Fruit fly (Drosophila melanogaster) whole organism, embryonic: ENCODE data around the gene dsd.
A peak's percentile ranks its signal among the peaks of the same experiment; 100 is the strongest.

ENCODE experiments used
- Blimp-1 ChIP-seq: fragments of 200-800 bp; sonication (Bioruptor generic); optimal IDR thresholded peaks from 3 replicates; lab custom pipeline; 2018; ENCODE audit warnings: missing biosample characterization, missing genetic modification characterization, mild to moderate bottlenecking, moderate library complexity, missing genetic modification reagents
- CG10147 ChIP-seq: fragments of 200-800 bp; sonication (Bioruptor generic); optimal IDR thresholded peaks from 2 replicates; lab custom pipeline; 2019; ENCODE audit warnings: missing biosample characterization, mild to moderate bottlenecking, missing genetic modification characterization, moderate library complexity
- CG10267 ChIP-seq: fragments of 200-800 bp; sonication (Bioruptor generic); optimal IDR thresholded peaks from 2 replicates; lab custom pipeline; 2018; ENCODE audit warnings: missing biosample characterization, mild to moderate bottlenecking, missing genetic modification characterization, moderate library complexity
- CG10366 ChIP-seq: fragments of 200-800 bp; sonication (Bioruptor generic); IDR thresholded peaks from 2 replicates; pipeline ENCODE4 v1.3.6; 2022; ENCODE audit warnings: missing biosample characterization, missing genetic modification characterization
- CG10979 ChIP-seq: fragments of 200-800 bp; sonication (Bioruptor generic); optimal IDR thresholded peaks from 2 replicates; lab custom pipeline; 2018; ENCODE audit warnings: missing biosample characterization, mild to moderate bottlenecking, missing genetic modification characterization, moderate library complexity
- CG12219 ChIP-seq: fragments of 200-800 bp; sonication (Bioruptor generic); optimal IDR thresholded peaks from 3 replicates; lab custom pipeline; 2018; ENCODE audit warnings: missing biosample characterization, mild to moderate bottlenecking, missing genetic modification characterization
- CG14441 ChIP-seq: fragments of 200-800 bp; sonication (Bioruptor generic); IDR thresholded peaks from 2 replicates; pipeline ENCODE4 v1.3.6; 2022; ENCODE audit warnings: missing biosample characterization, missing genetic modification characterization
- CG16813 ChIP-seq: fragments of 200-800 bp; sonication (Bioruptor generic); IDR thresholded peaks from 3 replicates; pipeline ENCODE4 v1.3.6; 2022; ENCODE audit warnings: missing biosample characterization, missing genetic modification characterization; ENCODE audit not compliant: partially characterized antibody
- CG18262 ChIP-seq: fragments of 200-800 bp; optimal IDR thresholded peaks from 3 replicates; lab custom pipeline; 2019; ENCODE audit warnings: missing biosample characterization, mild to moderate bottlenecking, missing genetic modification characterization, moderate library complexity
- CG31224 ChIP-seq: fragments of 200-800 bp; sonication (Bioruptor generic); IDR thresholded peaks from 2 replicates; pipeline ENCODE4 v1.3.6; 2022; ENCODE audit warnings: missing biosample characterization, missing genetic modification characterization
- CG31388 ChIP-seq: fragments of 200-800 bp; sonication (Bioruptor generic); optimal IDR thresholded peaks from 2 replicates; lab custom pipeline; 2016; ENCODE audit warnings: missing biosample characterization, missing genetic modification characterization
- CG4282 ChIP-seq: fragments of 200-800 bp; sonication (Bioruptor generic); optimal IDR thresholded peaks from 2 replicates; lab custom pipeline; 2016; ENCODE audit warnings: missing biosample characterization, missing genetic modification characterization
- CG4360 ChIP-seq: fragments of 200-800 bp; sonication (Bioruptor generic); IDR thresholded peaks from 2 replicates; pipeline ENCODE4 v1.3.6; 2022; ENCODE audit warnings: missing biosample characterization, missing genetic modification characterization
- CG43689 ChIP-seq: fragments of 200-800 bp; sonication (Bioruptor generic); IDR thresholded peaks from 2 replicates; pipeline ENCODE4 v1.3.6; 2022; ENCODE audit warnings: missing biosample characterization, missing genetic modification characterization
- CG6654 ChIP-seq: fragments of 200-800 bp; sonication (Bioruptor generic); optimal IDR thresholded peaks from 2 replicates; lab custom pipeline; 2017; ENCODE audit warnings: missing biosample characterization, mild to moderate bottlenecking, missing genetic modification characterization
- CrebB ChIP-seq: fragments of 200-800 bp; sonication (Bioruptor generic); optimal IDR thresholded peaks from 3 replicates; lab custom pipeline; 2018; ENCODE audit warnings: missing biosample characterization, mild to moderate bottlenecking, missing genetic modification characterization
- Eip74EF ChIP-seq, 2 experiments: fragments of 200-800 bp in 1 of 2; fragments of >200 bp in 1 of 2; sonication (Bioruptor generic) in 1 of 2; optimal IDR thresholded peaks; 2 replicates each; lab custom pipeline; 2017 to 2019; ENCODE audit warnings: missing biosample characterization in 2 of 2, missing genetic modification characterization in 2 of 2, mild to moderate bottlenecking in 1 of 2, moderate library complexity in 1 of 2
- HLHmδ ChIP-seq: fragments of 200-800 bp; sonication (Bioruptor generic); optimal IDR thresholded peaks from 2 replicates; lab custom pipeline; 2018; ENCODE audit warnings: missing biosample characterization, mild to moderate bottlenecking, missing genetic modification characterization, moderate library complexity
- Hr78 ChIP-seq, 2 experiments: fragments of 200-800 bp in 1 of 2; fragments of >200 bp in 1 of 2; sonication (Bioruptor generic) in 1 of 2; optimal IDR thresholded peaks; 2 replicates each; lab custom pipeline; 2017 to 2019; ENCODE audit warnings: missing biosample characterization in 2 of 2, missing genetic modification characterization in 2 of 2, mild to moderate bottlenecking in 1 of 2, moderate library complexity in 1 of 2
- Kr ChIP-seq: fragments of 200-800 bp; sonication (Bioruptor generic); optimal IDR thresholded peaks from 2 replicates; lab custom pipeline; 2017; ENCODE audit warnings: missing biosample characterization, mild to moderate bottlenecking, missing genetic modification characterization
- Oaz ChIP-seq: fragments of 200-800 bp; sonication (Bioruptor generic); IDR thresholded peaks from 2 replicates; pipeline ENCODE4 v1.3.6; 2022; ENCODE audit warnings: missing biosample characterization, missing genetic modification characterization
- Opbp ChIP-seq: fragments of 200-800 bp; sonication (Bioruptor generic); IDR thresholded peaks from 3 replicates; pipeline ENCODE4 v1.3.6; 2022; ENCODE audit warnings: missing biosample characterization, missing genetic modification characterization; ENCODE audit not compliant: partially characterized antibody
- Pdp1 ChIP-seq, 2 experiments: fragments of 200-800 bp; sonication (Bioruptor generic); optimal IDR thresholded peaks; 3 replicates each; lab custom pipeline; 2016; ENCODE audit warnings: missing biosample characterization in 2 of 2, missing genetic modification characterization in 2 of 2, mild to moderate bottlenecking in 1 of 2, moderate library complexity in 1 of 2
- Side ChIP-seq: fragments of 200-800 bp; sonication (Bioruptor generic); optimal IDR thresholded peaks from 2 replicates; lab custom pipeline; 2016; ENCODE audit warnings: missing biosample characterization, missing genetic modification characterization
- Sry-δ ChIP-seq: fragments of 200-800 bp; sonication (Bioruptor generic); optimal IDR thresholded peaks from 2 replicates; lab custom pipeline; 2016; ENCODE audit warnings: missing biosample characterization, missing genetic modification characterization
- Trl ChIP-seq, 3 experiments: fragments of >200 bp in 2 of 3; fragments of 200-800 bp in 1 of 3; sonication (Bioruptor generic) in 1 of 3; optimal IDR thresholded peaks; 2 replicates in 1 of 3; 3 replicates in 2 of 3; lab custom pipeline; 2016 to 2017; ENCODE audit warnings: missing biosample characterization in 1 of 3, missing genetic modification characterization in 1 of 3
- bsh ChIP-seq, 2 experiments: fragments of 200-800 bp; sonication (Bioruptor generic); optimal IDR thresholded peaks; 2 replicates each; lab custom pipeline; 2017 to 2018; ENCODE audit warnings: mild to moderate bottlenecking in 2 of 2, missing biosample characterization in 2 of 2, missing genetic modification characterization in 2 of 2, moderate library complexity in 1 of 2
- crc ChIP-seq: fragments of 200-800 bp; sonication (Bioruptor generic); optimal IDR thresholded peaks from 2 replicates; lab custom pipeline; 2016; ENCODE audit warnings: missing biosample characterization, missing genetic modification characterization
- crol ChIP-seq: fragments of 200-800 bp; sonication (Bioruptor generic); IDR thresholded peaks from 2 replicates; pipeline ENCODE4 v1.3.6; 2022; ENCODE audit warnings: missing biosample characterization, missing genetic modification characterization
- emc ChIP-seq: fragments of 200-800 bp; sonication (Bioruptor generic); optimal IDR thresholded peaks from 2 replicates; lab custom pipeline; 2016; ENCODE audit warnings: missing biosample characterization, missing genetic modification characterization
- en ChIP-seq: fragments of 200-800 bp; sonication (Bioruptor generic); optimal IDR thresholded peaks from 2 replicates; lab custom pipeline; 2016; ENCODE audit warnings: missing biosample characterization, missing genetic modification characterization
- esg ChIP-seq: fragments of 200-800 bp; sonication (Bioruptor generic); conservative IDR thresholded peaks from 2 replicates; pipeline ENCODE4 v1.3.6; 2022; ENCODE audit warnings: missing biosample characterization, missing genetic modification characterization
- hb ChIP-seq: fragments of 200-800 bp; sonication (Bioruptor generic); IDR thresholded peaks from 3 replicates; pipeline ENCODE4 v1.3.6; 2022; ENCODE audit warnings: missing biosample characterization, missing genetic modification characterization; ENCODE audit not compliant: partially characterized antibody
- hbn ChIP-seq: fragments of 200-800 bp; sonication (Bioruptor generic); IDR thresholded peaks from 2 replicates; pipeline ENCODE4 v1.3.6; 2022; ENCODE audit warnings: missing biosample characterization, missing genetic modification characterization; ENCODE audit not compliant: partially characterized antibody
- inv ChIP-seq: fragments of 200-800 bp; sonication (Bioruptor generic); IDR thresholded peaks from 2 replicates; pipeline ENCODE4 v1.3.6; 2022; ENCODE audit warnings: missing biosample characterization, missing genetic modification characterization; ENCODE audit not compliant: partially characterized antibody
- jigr1 ChIP-seq: fragments of 200-800 bp; sonication (Bioruptor generic); IDR thresholded peaks from 3 replicates; pipeline ENCODE4 v1.3.6; 2022; ENCODE audit warnings: missing biosample characterization, missing genetic modification characterization
- jumu ChIP-seq: fragments of 200-800 bp; sonication (Bioruptor generic); optimal IDR thresholded peaks from 3 replicates; lab custom pipeline; 2016; ENCODE audit warnings: missing biosample characterization, missing genetic modification characterization
- lilli ChIP-seq: fragments of 200-800 bp; sonication (Bioruptor generic); optimal IDR thresholded peaks from 3 replicates; lab custom pipeline; 2016; ENCODE audit warnings: missing biosample characterization, missing genetic modification characterization
- nerfin-1 ChIP-seq: fragments of 200-800 bp; sonication (Bioruptor generic); optimal IDR thresholded peaks from 3 replicates; lab custom pipeline; 2019; ENCODE audit warnings: missing biosample characterization, mild to moderate bottlenecking, missing genetic modification characterization, moderate library complexity
- oc ChIP-seq: fragments of 200-800 bp; sonication (Bioruptor generic); optimal IDR thresholded peaks from 2 replicates; lab custom pipeline; 2018; ENCODE audit warnings: missing biosample characterization, mild to moderate bottlenecking, missing genetic modification characterization, moderate library complexity
- pita ChIP-seq: fragments of 200-800 bp; sonication (Bioruptor generic); optimal IDR thresholded peaks from 2 replicates; lab custom pipeline; 2017; ENCODE audit warnings: missing biosample characterization, mild to moderate bottlenecking, missing genetic modification characterization
- rib ChIP-seq: fragments of 200-800 bp; sonication (Bioruptor generic); IDR thresholded peaks from 2 replicates; pipeline ENCODE4 v1.3.6; 2022; ENCODE audit warnings: missing biosample characterization, missing genetic modification characterization
- sob ChIP-seq: fragments of 200-800 bp; sonication (Bioruptor generic); IDR thresholded peaks from 2 replicates; pipeline ENCODE4 v1.3.6; 2022; ENCODE audit warnings: missing biosample characterization, missing genetic modification characterization
- stc ChIP-seq: fragments of 200-800 bp; sonication (Bioruptor generic); IDR thresholded peaks from 2 replicates; pipeline ENCODE4 v1.3.6; 2022; ENCODE audit warnings: missing biosample characterization, missing genetic modification characterization
- sug ChIP-seq: fragments of 200-800 bp; optimal IDR thresholded peaks from 2 replicates; lab custom pipeline; 2019; ENCODE audit warnings: missing biosample characterization, mild to moderate bottlenecking, missing genetic modification characterization, moderate library complexity
- tio ChIP-seq: fragments of 200-800 bp; sonication (Bioruptor generic); optimal IDR thresholded peaks from 2 replicates; lab custom pipeline; 2017; ENCODE audit warnings: missing biosample characterization, missing genetic modification characterization, inconsistent platforms
- vvl ChIP-seq: fragments of 200-800 bp; sonication (Bioruptor generic); IDR thresholded peaks from 2 replicates; pipeline ENCODE4 v1.3.6; 2022; ENCODE audit warnings: missing biosample characterization, missing genetic modification characterization
- zfh2 ChIP-seq: fragments of 200-800 bp; sonication (Bioruptor generic); optimal IDR thresholded peaks from 2 replicates; lab custom pipeline; 2016; ENCODE audit warnings: missing biosample characterization, missing genetic modification characterization

dsd gene

dm6 chr3R:27636010-27636584 is 28.9 kb upstream of the dsd start, which contains the start of the genes CG5611 and Mtl (continued):
- peak; percentile 99 for TF ChIP-seq zfh2
- TF ChIP-seq CG43689 (GFP tag; lab: Robert Waterston, UW): peak; percentile 100
- TF ChIP-seq hbn (GFP tag; lab: Robert Waterston, UW): peak; percentile 35; the same call in 1 of the 2 replicates
- peak; percentile 99 for TF ChIP-seq CG10147 (GFP tag; lab: Kevin White, UChicago)
- peak; percentile 100 for TF ChIP-seq oc (tag; lab: Kevin White, UChicago)
- peak; percentile 99 for TF ChIP-seq lilli (GFP tag; lab: Kevin White, UChicago)
- TF ChIP-seq Oaz (GFP tag; lab: Robert Waterston, UW): peak; percentile 100
- TF ChIP-seq CG12219 (GFP tag; lab: Kevin White, UChicago): peak; percentile 99
- no peak for TF ChIP-seq inv (GFP tag; lab: Robert Waterston, UW)
- TF ChIP-seq HLHmδ: peak; percentile 26
- TF ChIP-seq hb (GFP tag; lab: Robert Waterston, UW): no peak
- TF ChIP-seq jumu: peak; percentile 97
- 0 out of 3 replicates have a peak, but pooled peaks have one; percentile 43 for TF ChIP-seq CG16813 (GFP tag; lab: Robert Waterston, UW)
- peak; percentile 99 for TF ChIP-seq sug (tag; lab: Kevin White, UChicago)
- TF ChIP-seq jigr1 (GFP tag; lab: Robert Waterston, UW): peak; percentile 100
- peak; percentile 100 for TF ChIP-seq CG10267 (tag; lab: Kevin White, UChicago)
- peak; percentile 100 for TF ChIP-seq esg
- TF ChIP-seq Hr78 (GFP tag; optimal IDR thresholded peaks at IDR 0.05; lab: Kevin White, UChicago): peak in 1 of 2 experiments; percentile 94
- TF ChIP-seq CG4282 (GFP tag; lab: Kevin White, UChicago): peak; percentile 95
- peak; percentile 89 for TF ChIP-seq crc (GFP tag; lab: Kevin White, UChicago)
- peak; percentile 81 to 91 for TF ChIP-seq Trl (optimal IDR thresholded peaks at IDR 0.05; lab: Kevin White, UChicago)
- TF ChIP-seq Trl (GFP tag; optimal IDR thresholded peaks at IDR 0.05; lab: Kevin White, UChicago): peak; percentile 97
- TF ChIP-seq vvl (GFP tag; lab: Robert Waterston, UW): peak; percentile 100
- TF ChIP-seq Eip74EF (GFP tag; optimal IDR thresholded peaks at IDR 0.05; lab: Kevin White, UChicago): peak in 1 of 2 experiments; percentile 99
- TF ChIP-seq CG31224 (GFP tag; lab: Robert Waterston, UW): peak; percentile 99
- TF ChIP-seq Sry-δ: peak; percentile 69
- TF ChIP-seq Blimp-1 (GFP tag; lab: Kevin White, UChicago): peak; percentile 99
- TF ChIP-seq nerfin-1 (tag; lab: Kevin White, UChicago): peak; percentile 99
- peak; percentile 99 for TF ChIP-seq CG31388 (GFP tag; lab: Kevin White, UChicago)
- TF ChIP-seq CG10979 (tag; lab: Kevin White, UChicago): peak; percentile 100
- peak; percentile 100 for TF ChIP-seq CG18262 (tag; lab: Kevin White, UChicago)
- peak; percentile 80 for TF ChIP-seq Kr (GFP tag; lab: Kevin White, UChicago)
- TF ChIP-seq Side (GFP tag; lab: Kevin White, UChicago): peak; percentile 94
- TF ChIP-seq emc (GFP tag; lab: Kevin White, UChicago): peak; percentile 96
- TF ChIP-seq bsh (GFP tag; optimal IDR thresholded peaks at IDR 0.05; lab: Kevin White, UChicago): peak; percentile 93 to 100
- TF ChIP-seq Opbp (GFP tag; lab: Robert Waterston, UW): 0 out of 3 replicates have a peak, but pooled peaks have one; percentile 31
- TF ChIP-seq en: peak; percentile 93
- TF ChIP-seq stc (GFP tag; lab: Robert Waterston, UW): peak; percentile 100
- peak; percentile 100 for TF ChIP-seq rib (GFP tag; lab: Robert Waterston, UW)
- TF ChIP-seq tio (GFP tag; lab: Kevin White, UChicago): peak; percentile 99
- TF ChIP-seq Pdp1 (GFP tag; optimal IDR thresholded peaks at IDR 0.05; lab: Kevin White, UChicago): peak; percentile 99
- peak; percentile 94 for TF ChIP-seq CG4360 (GFP tag; lab: Robert Waterston, UW)
- peak; percentile 94 for TF ChIP-seq CG6654
- TF ChIP-seq CG10366 (GFP tag; lab: Robert Waterston, UW): peak; percentile 100
- peak; percentile 100 for TF ChIP-seq sob (GFP tag; lab: Robert Waterston, UW)
- peak; percentile 94 for TF ChIP-seq crol
- TF ChIP-seq CrebB (tag; lab: Kevin White, UChicago): peak; percentile 99
- peak; percentile 100 for TF ChIP-seq CG14441 (GFP tag; lab: Robert Waterston, UW)
- TF ChIP-seq pita (GFP tag; lab: Kevin White, UChicago): no peak
